Worm (Caenorhabditis elegans): ENCODE data around the gene mltn-10.

The mltn-10 gene

DNA sequence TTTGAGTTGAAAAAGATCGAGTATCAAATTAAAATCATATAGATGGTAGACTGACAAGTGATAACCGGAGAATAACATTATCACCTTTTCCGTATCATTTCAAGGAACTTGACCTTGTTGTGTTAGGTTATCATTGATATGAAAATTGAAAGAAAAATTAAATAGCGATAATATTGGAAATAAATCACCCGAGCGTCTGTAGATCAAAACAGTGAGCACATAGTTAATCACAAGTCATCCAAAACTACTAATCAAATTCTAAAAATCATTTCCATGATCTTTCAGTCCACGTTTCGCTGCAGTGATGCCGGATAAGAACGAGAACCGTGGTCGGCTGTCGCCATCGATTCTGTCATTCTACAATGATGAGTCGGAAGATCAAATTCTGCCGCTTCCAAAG, 3.1 kb upstream of the mltn-10 start:
- no peak for TF ChIP-seq unc-120 (tag; optimal IDR thresholded peaks at IDR 0.05; ENCODE audit: poor library complexity, severe bottlenecking)
- no peak for TF ChIP-seq ceh-43 (GFP tag; optimal IDR thresholded peaks at IDR 0.05)
- no peak for TF ChIP-seq nhr-2 (tag; optimal IDR thresholded peaks at IDR 0.05)
- TF ChIP-seq nhr-28 (tag; optimal IDR thresholded peaks at IDR 0.05), result no peak
- TF ChIP-seq drap-1 (GFP tag; optimal IDR thresholded peaks at IDR 0.05), result no peak
- TF ChIP-seq nhr-237 (tag; optimal IDR thresholded peaks at IDR 0.05), result no peak
- TF ChIP-seq mab-5 (tag; optimal IDR thresholded peaks at IDR 0.05), result no peak
- no peak for TF ChIP-seq mep-1 (tag; optimal IDR thresholded peaks at IDR 0.05)
- TF ChIP-seq ham-2 (GFP tag; optimal IDR thresholded peaks at IDR 0.05), result no peak

DNA sequence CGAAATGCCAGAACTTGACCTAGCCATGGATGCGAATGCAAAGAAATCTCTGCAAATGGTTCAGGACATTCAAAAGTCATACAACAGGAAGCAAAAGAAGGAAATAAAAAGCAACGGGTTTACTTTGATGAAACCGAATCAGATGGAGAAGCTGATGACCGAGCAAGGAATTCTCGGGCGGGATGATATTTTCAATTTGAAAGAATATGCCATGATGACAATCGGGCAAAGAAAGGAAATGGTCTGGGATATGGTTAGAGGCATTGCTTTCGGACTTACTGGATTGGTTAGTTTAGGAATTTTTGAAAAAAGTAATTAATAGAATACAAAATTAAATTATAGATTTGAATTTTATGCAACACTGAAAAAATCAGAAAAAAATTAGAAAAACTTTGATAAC, 2.1 kb upstream of the mltn-10 start:
- TF ChIP-seq mep-1 (tag; optimal IDR thresholded peaks at IDR 0.05), result no peak
- no peak for TF ChIP-seq lin-13 (tag; optimal IDR thresholded peaks at IDR 0.05)
- no peak for TF ChIP-seq flh-1 (GFP tag; optimal IDR thresholded peaks at IDR 0.05)
- no peak for TF ChIP-seq elt-3 (tag; optimal IDR thresholded peaks at IDR 0.05)
- TF ChIP-seq mls-2 (tag; optimal IDR thresholded peaks at IDR 0.05), result no peak
- no peak for TF ChIP-seq hlh-1 (tag; optimal IDR thresholded peaks at IDR 0.05)

DNA sequence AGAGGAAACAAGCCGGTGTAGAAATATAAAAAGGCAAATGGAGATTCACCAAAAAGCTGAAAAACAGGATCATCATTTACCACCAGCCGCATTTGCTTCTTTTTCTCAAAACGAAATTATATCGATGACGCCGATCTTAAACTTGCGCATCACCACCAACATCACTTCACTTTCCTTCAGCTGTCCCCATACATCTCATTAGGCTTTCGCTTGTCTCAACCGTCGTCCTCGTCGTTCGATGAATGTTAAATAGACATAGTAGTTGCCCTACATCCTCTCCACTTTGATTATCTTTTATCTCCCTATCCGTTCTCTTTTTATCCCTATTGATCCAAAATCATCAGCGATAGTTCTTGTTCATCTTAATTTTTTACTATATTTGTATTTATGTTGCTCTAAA, 4.0 kb downstream of the mltn-10 start:
- no peak for TF ChIP-seq sptf-1 (tag; optimal IDR thresholded peaks at IDR 0.05)
- peak; percentile 7 for TF ChIP-seq blmp-1 (tag; optimal IDR thresholded peaks at IDR 0.05)

DNA sequence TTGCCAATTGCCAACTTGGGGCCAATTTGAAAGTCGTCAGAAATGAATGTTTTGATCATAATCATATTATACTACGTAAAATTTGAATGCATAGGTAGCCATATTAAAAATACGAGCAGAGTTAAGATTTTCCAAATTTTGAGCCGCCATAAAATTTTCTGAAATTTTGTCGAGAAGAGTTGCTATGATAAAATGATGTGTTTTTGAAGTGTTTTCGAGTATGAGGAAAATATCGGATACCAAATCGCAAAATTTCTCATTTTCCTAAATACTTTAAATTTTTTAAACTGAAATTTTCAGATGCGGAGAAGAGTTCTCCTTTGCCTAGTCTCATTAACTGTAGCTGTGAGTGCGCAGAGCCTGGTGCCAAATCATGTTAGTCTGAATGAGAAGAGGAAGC, 4.5 kb downstream of the mltn-10 start, which contains the start of gene tag-297:
Gene tag-297 (plus strand): TSS at position 301 of the 400 bp plus-strand sequence.
- TF ChIP-seq pha-4 (tag; optimal IDR thresholded peaks at IDR 0.05), result no peak
- TF ChIP-seq ceh-83 (GFP tag; optimal IDR thresholded peaks at IDR 0.05), result no peak
- TF ChIP-seq lsy-2 (tag; optimal IDR thresholded peaks at IDR 0.05), result no peak
- no peak for TF ChIP-seq unc-39 (tag; optimal IDR thresholded peaks at IDR 0.05)
- TF ChIP-seq nhr-12 (tag; optimal IDR thresholded peaks at IDR 0.05), result no peak
- no peak for TF ChIP-seq ham-2 (GFP tag; optimal IDR thresholded peaks at IDR 0.05)
- TF ChIP-seq sem-2 (GFP tag; optimal IDR thresholded peaks at IDR 0.05), result no peak
- no peak for TF ChIP-seq ces-1 (GFP tag; optimal IDR thresholded peaks at IDR 0.05)
- no peak for TF ChIP-seq unc-62 (GFP tag; optimal IDR thresholded peaks at IDR 0.05)
- no peak for TF ChIP-seq cnd-1 (tag; optimal IDR thresholded peaks at IDR 0.05)
- TF ChIP-seq mep-1 (tag; optimal IDR thresholded peaks at IDR 0.05), result no peak
- no peak for TF ChIP-seq lin-13 (tag; optimal IDR thresholded peaks at IDR 0.05)
- TF ChIP-seq zip-8 (tag; optimal IDR thresholded peaks at IDR 0.05), result no peak
- no peak for TF ChIP-seq nhr-28 (tag; optimal IDR thresholded peaks at IDR 0.05)
- TF ChIP-seq mab-5 (tag; optimal IDR thresholded peaks at IDR 0.05), result no peak
- no peak for TF ChIP-seq nhr-237 (tag; optimal IDR thresholded peaks at IDR 0.05)
- no peak for TF ChIP-seq flh-1 (GFP tag; optimal IDR thresholded peaks at IDR 0.05)

DNA sequence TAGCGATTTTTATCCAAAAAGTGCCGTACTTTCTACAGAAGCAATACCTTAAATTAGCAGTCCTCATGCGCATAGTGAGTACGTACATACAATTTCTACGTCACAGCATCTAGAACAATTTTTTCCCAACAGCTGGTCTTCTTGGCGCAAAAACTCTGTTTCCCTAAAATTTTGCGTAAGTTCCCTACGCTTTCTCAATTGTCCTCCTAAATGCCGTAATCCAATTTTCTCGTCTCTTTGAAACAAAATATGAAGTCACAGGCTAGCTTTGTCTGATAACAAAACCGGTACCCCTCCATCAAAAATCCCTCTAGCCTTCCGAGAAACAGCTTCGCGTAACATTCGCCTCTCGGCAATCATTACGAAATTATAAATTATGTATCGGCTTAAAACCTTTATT, 10.0 kb downstream of the mltn-10 start, which contains the start of gene C38C6.3:
Gene C38C6.3 (plus strand): TSS at position 301 of the 400 bp plus-strand sequence.
- TF ChIP-seq ceh-43 (GFP tag; optimal IDR thresholded peaks at IDR 0.05), result no peak
- TF ChIP-seq blmp-1 (tag; optimal IDR thresholded peaks at IDR 0.05), result no peak
- no peak for TF ChIP-seq mls-2 (tag; optimal IDR thresholded peaks at IDR 0.05)
- no peak for TF ChIP-seq ceh-83 (GFP tag; optimal IDR thresholded peaks at IDR 0.05)
- TF ChIP-seq flh-1 (GFP tag; optimal IDR thresholded peaks at IDR 0.05), result no peak
- TF ChIP-seq sptf-1 (tag; optimal IDR thresholded peaks at IDR 0.05), result no peak
- no peak for TF ChIP-seq ceh-39 (tag; optimal IDR thresholded peaks at IDR 0.05)

DNA sequence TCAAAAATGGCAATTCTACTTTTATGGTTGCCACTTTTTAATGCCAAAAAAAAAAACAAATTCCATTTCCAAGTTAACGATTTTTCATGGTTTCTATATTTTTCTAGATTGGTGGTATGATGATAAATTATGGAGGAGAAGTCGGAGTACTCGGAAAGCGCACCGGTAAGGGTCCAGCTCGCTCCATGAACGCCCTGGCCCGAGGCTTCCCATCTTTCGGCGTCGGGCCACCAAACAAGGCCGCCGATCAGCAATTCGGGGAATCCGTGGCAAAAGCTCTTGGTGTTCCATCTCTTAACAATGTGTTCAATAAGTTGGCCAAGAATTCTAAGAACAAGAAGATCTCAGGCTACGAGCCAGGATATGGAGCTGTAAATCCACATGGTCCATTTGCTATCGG, 11.2 kb downstream of the mltn-10 start:
- TF ChIP-seq nhr-28 (tag; optimal IDR thresholded peaks at IDR 0.05) (no peak), bed-3 (GFP tag; optimal IDR thresholded peaks at IDR 0.05) (no peak), lin-13 (tag; optimal IDR thresholded peaks at IDR 0.05) (no peak), unc-120 (tag; optimal IDR thresholded peaks at IDR 0.05; ENCODE audit: poor library complexity, severe bottlenecking) (no peak), blmp-1 (tag; optimal IDR thresholded peaks at IDR 0.05) (no peak), elt-3 (tag; optimal IDR thresholded peaks at IDR 0.05) (no peak), ham-2 (GFP tag; optimal IDR thresholded peaks at IDR 0.05) (no peak), lsy-2 (tag; optimal IDR thresholded peaks at IDR 0.05) (no peak), ceh-83 (GFP tag; optimal IDR thresholded peaks at IDR 0.05) (no peak), ceh-43 (GFP tag; optimal IDR thresholded peaks at IDR 0.05) (no peak), nhr-76 (tag; optimal IDR thresholded peaks at IDR 0.05) (no peak), drap-1 (GFP tag; optimal IDR thresholded peaks at IDR 0.05) (no peak), nhr-12 (tag; optimal IDR thresholded peaks at IDR 0.05) (no peak), mep-1 (tag; optimal IDR thresholded peaks at IDR 0.05) (no peak), sptf-1 (tag; optimal IDR thresholded peaks at IDR 0.05) (no peak), mls-2 (tag; optimal IDR thresholded peaks at IDR 0.05) (no peak)

All from whole organism, mixed stage, embryonic.